Fruit fly (Drosophila melanogaster) whole organism, prepupa: ENCODE results near the gene Pdk1.

Source experiments
- Blimp-1 ChIP-seq: fragments of 200-800 bp; sonication (Bioruptor generic); optimal IDR thresholded peaks from 3 replicates; lab custom pipeline; 2017; ENCODE audit warnings: missing biosample characterization, missing genetic modification characterization, mild to moderate bottlenecking, moderate library complexity, missing genetic modification reagents
- CG10631 ChIP-seq: fragments of 200-800 bp; sonication (Bioruptor generic); optimal IDR thresholded peaks from 2 replicates; lab custom pipeline; 2016; ENCODE audit warnings: missing biosample characterization, missing genetic modification characterization
- CG10669 ChIP-seq: fragments of 200-800 bp; sonication (Bioruptor generic); optimal IDR thresholded peaks from 3 replicates; lab custom pipeline; 2018; ENCODE audit warnings: missing biosample characterization, mild to moderate bottlenecking, missing genetic modification characterization, moderate library complexity
- CG11902 ChIP-seq: fragments of 200-800 bp; sonication (Bioruptor generic); optimal IDR thresholded peaks from 3 replicates; lab custom pipeline; 2016; ENCODE audit warnings: missing biosample characterization, missing genetic modification characterization
- CG15336 ChIP-seq: fragments of 200-800 bp; sonication (Bioruptor generic); IDR thresholded peaks from 2 replicates; pipeline ENCODE4 v1.3.6; 2022; ENCODE audit warnings: missing biosample characterization, missing genetic modification characterization
- CG1621 ChIP-seq: fragments of 200-800 bp; sonication (Bioruptor generic); optimal IDR thresholded peaks from 3 replicates; lab custom pipeline; 2018; ENCODE audit warnings: missing biosample characterization, mild to moderate bottlenecking, missing genetic modification characterization
- CG16779 ChIP-seq: fragments of 200-800 bp; sonication (Bioruptor generic); optimal IDR thresholded peaks from 3 replicates; lab custom pipeline; 2017; ENCODE audit warnings: missing biosample characterization, mild to moderate bottlenecking, missing genetic modification characterization
- CG3032 ChIP-seq: fragments of 200-800 bp; optimal IDR thresholded peaks from 2 replicates; lab custom pipeline; 2019; ENCODE audit warnings: missing biosample characterization, mild to moderate bottlenecking, missing genetic modification characterization, moderate library complexity
- CG31627 ChIP-seq: fragments of 200-800 bp; sonication (Bioruptor generic); optimal IDR thresholded peaks from 3 replicates; lab custom pipeline; 2016; ENCODE audit warnings: missing biosample characterization, missing genetic modification characterization
- CG34406 ChIP-seq: fragments of 200-800 bp; sonication (Bioruptor generic); optimal IDR thresholded peaks from 3 replicates; lab custom pipeline; 2016; ENCODE audit warnings: missing biosample characterization, missing genetic modification characterization
- CG3919 ChIP-seq: fragments of 200-800 bp; sonication (Bioruptor generic); optimal IDR thresholded peaks from 3 replicates; lab custom pipeline; 2016; ENCODE audit warnings: missing biosample characterization, missing genetic modification characterization
- CG6163 ChIP-seq: fragments of 200-800 bp; sonication (Bioruptor generic); IDR thresholded peaks from 3 replicates; pipeline ENCODE4 v1.3.6; 2022; ENCODE audit warnings: missing biosample characterization, missing genetic modification characterization
- CG6792 ChIP-seq: fragments of 200-800 bp; sonication (Bioruptor generic); optimal IDR thresholded peaks from 3 replicates; lab custom pipeline; 2016; ENCODE audit warnings: missing biosample characterization, missing genetic modification characterization
- CG6808 ChIP-seq: fragments of 200-800 bp; sonication (Bioruptor generic); optimal IDR thresholded peaks from 3 replicates; lab custom pipeline; 2017; ENCODE audit warnings: missing biosample characterization, missing genetic modification characterization, mild to moderate bottlenecking, moderate library complexity, missing genetic modification reagents
- CG6854 ChIP-seq: fragments of 200-800 bp; sonication (Bioruptor generic); optimal IDR thresholded peaks from 2 replicates; lab custom pipeline; 2017; ENCODE audit warnings: missing biosample characterization, mild to moderate bottlenecking, missing genetic modification characterization
- CG7368 ChIP-seq: fragments of 200-800 bp; sonication (Bioruptor generic); optimal IDR thresholded peaks from 3 replicates; lab custom pipeline; 2016; ENCODE audit warnings: missing biosample characterization, missing genetic modification characterization
- CG8319 ChIP-seq: fragments of 200-800 bp; sonication (Bioruptor generic); optimal IDR thresholded peaks from 3 replicates; lab custom pipeline; 2016; ENCODE audit warnings: missing biosample characterization, missing genetic modification characterization
- CG8632 ChIP-seq: fragments of 200-800 bp; sonication (Bioruptor generic); optimal IDR thresholded peaks from 3 replicates; lab custom pipeline; 2016; ENCODE audit warnings: missing biosample characterization, missing genetic modification characterization
- CG9139 ChIP-seq: fragments of 200-800 bp; sonication (Bioruptor generic); optimal IDR thresholded peaks from 3 replicates; lab custom pipeline; 2017; ENCODE audit warnings: missing biosample characterization, mild to moderate bottlenecking, missing genetic modification characterization
- Eip75B ChIP-seq: fragments of 200-800 bp; sonication (Bioruptor generic); optimal IDR thresholded peaks from 3 replicates; lab custom pipeline; 2016; ENCODE audit warnings: missing biosample characterization, missing genetic modification characterization
- Eip78C ChIP-seq: fragments of 200-800 bp; sonication (Bioruptor generic); peaks from one replicate; lab custom pipeline; 2016; ENCODE audit warnings: missing biosample characterization, missing genetic modification characterization
- Ets21C ChIP-seq: fragments of 200-800 bp; sonication (Bioruptor generic); optimal IDR thresholded peaks from 3 replicates; lab custom pipeline; 2016; ENCODE audit warnings: missing biosample characterization, missing genetic modification characterization
- Ets96B ChIP-seq: fragments of 200-800 bp; optimal IDR thresholded peaks from 2 replicates; lab custom pipeline; 2019; ENCODE audit warnings: missing biosample characterization, mild to moderate bottlenecking, missing genetic modification characterization, moderate library complexity
- Gug ChIP-seq: fragments of 200-800 bp; sonication (Bioruptor generic); IDR thresholded peaks from 2 replicates; pipeline ENCODE4 v1.3.6; 2022; ENCODE audit warnings: missing biosample characterization, missing genetic modification characterization
- Hr39 ChIP-seq: fragments of 200-800 bp; sonication (Bioruptor generic); optimal IDR thresholded peaks from 2 replicates; lab custom pipeline; 2016; ENCODE audit warnings: missing biosample characterization, missing genetic modification characterization
- Met ChIP-seq: fragments of 200-800 bp; sonication (Bioruptor generic); optimal IDR thresholded peaks from 3 replicates; lab custom pipeline; 2016; ENCODE audit warnings: missing biosample characterization, missing genetic modification characterization
- Smox ChIP-seq: fragments of 200-800 bp; sonication (Bioruptor generic); optimal IDR thresholded peaks from 3 replicates; lab custom pipeline; 2016; ENCODE audit warnings: missing biosample characterization, missing genetic modification characterization
- Sox102F ChIP-seq: fragments of 200-800 bp; sonication (Bioruptor generic); optimal IDR thresholded peaks from 2 replicates; lab custom pipeline; 2016; ENCODE audit warnings: missing biosample characterization, mild to moderate bottlenecking, missing genetic modification characterization
- achi ChIP-seq: fragments of 200-800 bp; sonication (Bioruptor generic); optimal IDR thresholded peaks from 3 replicates; lab custom pipeline; 2016; ENCODE audit warnings: missing biosample characterization, missing genetic modification characterization
- acj6 ChIP-seq: fragments of 200-800 bp; sonication (Bioruptor generic); optimal IDR thresholded peaks from 3 replicates; lab custom pipeline; 2016; ENCODE audit warnings: missing biosample characterization, missing genetic modification characterization
- cyc ChIP-seq: fragments of 200-800 bp; sonication (Bioruptor generic); optimal IDR thresholded peaks from 3 replicates; lab custom pipeline; 2016; ENCODE audit warnings: missing biosample characterization, missing genetic modification characterization
- dac ChIP-seq: fragments of 200-800 bp; sonication (Bioruptor generic); optimal IDR thresholded peaks from 2 replicates; lab custom pipeline; 2017; ENCODE audit warnings: missing biosample characterization, mild to moderate bottlenecking, missing genetic modification characterization
- dsx ChIP-seq: fragments of 200-800 bp; optimal IDR thresholded peaks from 3 replicates; lab custom pipeline; 2019; ENCODE audit warnings: missing biosample characterization, mild to moderate bottlenecking, missing genetic modification characterization, moderate library complexity; ENCODE audit not compliant: poor library complexity, severe bottlenecking
- eg ChIP-seq: fragments of 200-800 bp; sonication (Bioruptor generic); IDR thresholded peaks from 3 replicates; pipeline ENCODE4 v1.3.6; 2022; ENCODE audit warnings: missing biosample characterization, missing genetic modification characterization
- esn ChIP-seq: fragments of 200-800 bp; sonication (Bioruptor generic); optimal IDR thresholded peaks from 2 replicates; lab custom pipeline; 2016; ENCODE audit warnings: missing biosample characterization, mild to moderate bottlenecking, missing genetic modification characterization, moderate library complexity
- fd59A ChIP-seq: fragments of 200-800 bp; sonication (Bioruptor generic); optimal IDR thresholded peaks from 2 replicates; lab custom pipeline; 2017; ENCODE audit warnings: missing biosample characterization, mild to moderate bottlenecking, missing genetic modification characterization, missing genetic modification reagents
- fd85E ChIP-seq: fragments of 200-800 bp; sonication (Bioruptor generic); optimal IDR thresholded peaks from 3 replicates; lab custom pipeline; 2016; ENCODE audit warnings: missing biosample characterization, missing genetic modification characterization
- fkh ChIP-seq: fragments of 200-800 bp; sonication (Bioruptor generic); optimal IDR thresholded peaks from 3 replicates; lab custom pipeline; 2017; ENCODE audit warnings: missing biosample characterization, mild to moderate bottlenecking, missing genetic modification characterization, moderate library complexity
- lz ChIP-seq: fragments of 200-800 bp; sonication (Bioruptor generic); optimal IDR thresholded peaks from 3 replicates; lab custom pipeline; 2016; ENCODE audit warnings: missing biosample characterization, missing genetic modification characterization
- pdm3 ChIP-seq: fragments of 200-800 bp; sonication (Bioruptor generic); optimal IDR thresholded peaks from 3 replicates; lab custom pipeline; 2016; ENCODE audit warnings: missing biosample characterization, missing genetic modification characterization
- ss ChIP-seq, 2 experiments: fragments of 200-800 bp; sonication (Bioruptor generic); optimal IDR thresholded peaks; 2 replicates in 1 of 2; 3 replicates in 1 of 2; lab custom pipeline; 2017 to 2018; ENCODE audit warnings: mild to moderate bottlenecking in 2 of 2, missing biosample characterization in 2 of 2, missing genetic modification characterization in 2 of 2, moderate library complexity in 1 of 2
- svp ChIP-seq: fragments of 200-800 bp; sonication (Bioruptor generic); peaks from one replicate; lab custom pipeline; 2016; ENCODE audit warnings: missing biosample characterization, missing genetic modification characterization
- topi ChIP-seq: fragments of 200-800 bp; sonication (Bioruptor generic); optimal IDR thresholded peaks from 3 replicates; lab custom pipeline; 2016; ENCODE audit warnings: missing biosample characterization, missing genetic modification characterization
- vri ChIP-seq: fragments of 200-800 bp; sonication (Bioruptor generic); optimal IDR thresholded peaks from 3 replicates; lab custom pipeline; 2016; ENCODE audit warnings: missing biosample characterization, mild to moderate bottlenecking, missing genetic modification characterization

The Pdk1 gene

DNA sequence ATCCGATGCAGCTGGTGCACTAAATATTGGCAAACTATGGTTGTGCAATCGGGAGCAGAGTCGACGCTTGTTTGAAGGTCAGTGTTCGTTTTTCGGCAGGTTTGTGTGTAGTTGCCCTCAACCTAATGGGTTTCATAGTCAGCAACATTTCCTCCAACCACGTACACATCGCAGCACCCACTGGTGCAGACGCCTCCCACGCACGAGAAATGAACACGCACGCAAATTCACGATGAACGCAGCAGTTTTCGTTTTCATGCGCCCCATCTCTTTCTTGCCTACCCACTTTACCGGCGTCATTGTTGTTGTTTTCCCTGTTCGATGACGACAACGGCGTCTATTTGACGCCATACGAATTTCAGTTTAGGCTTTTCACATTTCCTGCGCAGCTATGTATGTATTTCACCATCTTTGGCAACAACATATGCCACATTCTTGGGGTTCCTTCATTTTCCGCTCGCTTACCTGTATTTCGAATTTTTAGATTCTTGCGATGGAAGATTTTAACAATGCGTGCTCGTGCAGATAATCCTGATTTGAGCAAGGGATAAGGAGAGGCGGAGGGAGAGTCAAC lies 8.4 kb downstream of the Pdk1 start:
- TF ChIP-seq ss (GFP tag; optimal IDR thresholded peaks at IDR 0.05; lab: Kevin White, UChicago) (peak in 1 of 2 experiments; percentile 38), acj6 (no peak), svp (GFP tag; lab: Kevin White, UChicago) (peak; percentile 52), topi (GFP tag; lab: Kevin White, UChicago) (no peak), Blimp-1 (GFP tag; lab: Kevin White, UChicago) (no peak)

DNA sequence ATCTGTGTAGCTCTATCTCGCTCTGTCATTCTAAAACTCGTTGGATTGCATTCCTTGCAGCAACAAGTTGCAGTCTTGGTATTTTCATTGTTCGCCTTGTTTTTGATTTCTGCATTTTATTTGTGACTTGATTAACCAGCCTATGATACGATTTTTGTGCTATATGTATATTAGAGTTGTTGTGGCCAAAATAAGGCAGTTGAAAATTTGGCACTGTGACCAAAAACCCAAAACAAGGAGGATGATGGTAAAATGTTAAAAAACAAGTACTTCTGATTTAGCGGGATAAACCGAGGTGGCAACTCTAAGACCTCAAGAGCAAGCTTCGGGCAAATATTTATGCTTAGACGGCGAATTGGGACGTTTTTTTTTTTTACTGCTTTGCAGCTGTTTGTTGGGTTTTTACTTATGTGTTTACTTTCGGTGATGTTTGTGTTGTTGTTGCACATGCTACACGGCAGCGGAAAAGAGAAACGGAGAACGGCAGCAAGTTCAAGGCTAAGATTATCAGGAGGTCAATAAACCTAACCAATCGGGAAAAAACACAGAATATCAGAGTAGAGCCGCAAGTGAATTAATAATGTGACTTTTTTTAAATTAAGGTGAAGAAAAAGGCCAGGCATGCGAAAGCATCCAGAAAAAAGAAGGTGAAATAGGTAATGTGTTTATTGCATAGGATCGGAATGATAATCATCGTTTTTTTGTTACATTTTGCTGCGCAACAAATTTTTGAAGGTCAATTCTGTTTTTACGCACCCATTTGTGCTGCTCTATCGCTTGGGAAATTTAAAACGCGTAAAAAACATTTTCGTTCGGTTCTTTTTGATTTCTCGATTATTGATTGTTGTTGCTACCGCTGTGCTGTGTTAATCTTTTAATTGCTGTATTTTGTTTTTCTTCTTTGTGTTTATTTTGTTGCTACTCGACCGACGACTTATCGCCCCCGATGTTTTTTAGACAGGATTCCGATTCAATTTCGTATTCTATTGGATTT lies 10.6 kb downstream of the Pdk1 start:
- TF ChIP-seq CG34406: no peak
- peak; percentile 15 for TF ChIP-seq CG3919 (GFP tag; lab: Kevin White, UChicago)
- peak; percentile 88 for TF ChIP-seq svp (GFP tag; lab: Kevin White, UChicago)
- TF ChIP-seq CG3032 (tag; lab: Kevin White, UChicago): peak; percentile 17
- no peak for TF ChIP-seq CG11902 (GFP tag; lab: Kevin White, UChicago)
- no peak for TF ChIP-seq CG31627 (GFP tag; lab: Kevin White, UChicago)
- peak; percentile 76 for TF ChIP-seq Eip78C (GFP tag; lab: Kevin White, UChicago)
- peak; percentile 74 for TF ChIP-seq fkh
- TF ChIP-seq Ets21C: no peak
- no peak for TF ChIP-seq Ets96B (tag; lab: Kevin White, UChicago)
- TF ChIP-seq CG6792 (GFP tag; lab: Kevin White, UChicago): peak; percentile 24
- peak; percentile 36 for TF ChIP-seq Hr39 (GFP tag; lab: Kevin White, UChicago)
- no peak for TF ChIP-seq eg (GFP tag; lab: Robert Waterston, UW)
- TF ChIP-seq achi: peak; percentile 2
- no peak for TF ChIP-seq CG9139
- TF ChIP-seq ss (GFP tag; optimal IDR thresholded peaks at IDR 0.05; lab: Kevin White, UChicago): peak in 1 of 2 experiments; percentile 24
- TF ChIP-seq CG16779 (tag; lab: Kevin White, UChicago): no peak
- no peak for TF ChIP-seq lz (GFP tag; lab: Kevin White, UChicago)
- TF ChIP-seq dsx (GFP tag; lab: Kevin White, UChicago): peak; percentile 66
- no peak for TF ChIP-seq Gug (GFP tag; lab: Robert Waterston, UW)
- TF ChIP-seq CG8319: no peak
- peak; percentile 55 for TF ChIP-seq esn (GFP tag; lab: Kevin White, UChicago)
- TF ChIP-seq Met: peak; percentile 49
- no peak for TF ChIP-seq CG8632
- peak; percentile 15 for TF ChIP-seq Eip75B (GFP tag; lab: Kevin White, UChicago)
- TF ChIP-seq cyc (GFP tag; lab: Kevin White, UChicago): peak; percentile 15
- TF ChIP-seq CG15336 (GFP tag; lab: Robert Waterston, UW): no peak
- peak; percentile 35 for TF ChIP-seq CG10631 (GFP tag; lab: Kevin White, UChicago)
- TF ChIP-seq CG6854 (GFP tag; lab: Kevin White, UChicago): no peak
- peak; percentile 36 for TF ChIP-seq topi (GFP tag; lab: Kevin White, UChicago)
- TF ChIP-seq vri: peak; percentile 43
- no peak for TF ChIP-seq CG7368
- TF ChIP-seq CG1621: no peak
- TF ChIP-seq CG6808: peak; percentile 13
- no peak for TF ChIP-seq fd59A
- TF ChIP-seq Sox102F (GFP tag; lab: Kevin White, UChicago): peak; percentile 26
- no peak for TF ChIP-seq CG10669 (GFP tag; lab: Kevin White, UChicago)
- no peak for TF ChIP-seq CG6163 (GFP tag; lab: Robert Waterston, UW)
- no peak for TF ChIP-seq fd85E (GFP tag; lab: Kevin White, UChicago)
- no peak for TF ChIP-seq dac
- TF ChIP-seq pdm3 (GFP tag; lab: Kevin White, UChicago): no peak
- TF ChIP-seq Smox (GFP tag; lab: Kevin White, UChicago): no peak
